Worm (Caenorhabditis elegans) whole organism, L1 larva: Measurements from ENCODE around the gene ttm-2.

Experiments
- ceh-63 ChIP-seq: fragments of 200-800 bp; sonication (Bioruptor generic); optimal IDR thresholded peaks from 2 replicates; lab custom pipeline; 2018; ENCODE audit warnings: mild to moderate bottlenecking, missing genetic modification characterization, missing compliant biosample characterization
- zip-4 ChIP-seq: fragments of 200-800 bp; sonication (Bioruptor generic); optimal IDR thresholded peaks from 2 replicates; lab custom pipeline; 2018; ENCODE audit warnings: mild to moderate bottlenecking, missing genetic modification characterization, moderate library complexity, missing compliant biosample characterization
- ztf-11 ChIP-seq, 2 experiments: sonication (generic microtip); optimal IDR thresholded peaks; 2 replicates each; lab custom pipeline; 2016 to 2017; ENCODE audit warnings: missing genetic modification characterization in 2 of 2, missing biosample characterization in 1 of 2, missing compliant biosample characterization in 1 of 2

DNA sequence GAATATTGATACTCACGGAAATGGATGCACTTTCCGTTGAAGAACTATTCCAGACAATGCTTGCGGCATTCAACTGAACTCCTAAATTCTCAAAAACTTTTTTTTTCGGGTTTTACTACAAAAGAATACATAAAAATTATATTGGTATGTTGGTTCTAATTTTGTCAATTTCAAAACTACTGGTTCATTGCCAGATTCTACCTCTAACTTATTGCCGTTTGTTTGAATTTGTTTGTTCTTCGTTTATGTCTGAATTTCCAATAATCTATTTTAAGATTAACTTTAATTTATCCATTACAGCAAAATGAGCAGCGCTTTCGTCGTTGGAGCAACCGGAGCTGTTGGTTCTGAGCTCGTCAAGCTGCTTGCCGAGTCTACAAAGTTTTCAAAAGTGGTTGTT, 30.9 kb upstream of the ttm-2 start, which contains the start of gene C33F10.14:
- TF ChIP-seq ceh-63 (no peak), zip-4 (GFP tag; lab: Kevin White, UChicago) (no peak), ztf-11 (tag; optimal IDR thresholded peaks at IDR 0.05; lab: Kevin White, UChicago) (no peak)
